Fruit fly (Drosophila melanogaster) whole organism, pupa: ENCODE measurements around the gene Cyp313b1.

ENCODE experiments used
- CG12605 ChIP-seq: fragments of 200-800 bp; sonication (Bioruptor generic); IDR thresholded peaks from 2 replicates; pipeline ENCODE4 v1.3.6; 2022; ENCODE audit warnings: missing biosample characterization, missing genetic modification characterization
- CG4496 ChIP-seq: fragments of 200-800 bp; sonication (Bioruptor generic); IDR thresholded peaks from 3 replicates; pipeline ENCODE4 v1.3.6; 2022; ENCODE audit warnings: missing biosample characterization, missing genetic modification characterization
- EcR ChIP-seq: fragments of 200-800 bp; sonication (Bioruptor generic); optimal IDR thresholded peaks from 3 replicates; lab custom pipeline; 2019; ENCODE audit warnings: missing biosample characterization, missing genetic modification characterization, mild to moderate bottlenecking, moderate library complexity, missing genetic modification reagents
- Snoo ChIP-seq: fragments of 200-800 bp; sonication (Bioruptor generic); optimal IDR thresholded peaks from 3 replicates; lab custom pipeline; 2017; ENCODE audit warnings: missing biosample characterization, mild to moderate bottlenecking, missing genetic modification characterization, inconsistent platforms

dm6 chr3R:8683280-8683679 is 37.8 kb upstream of the Cyp313b1 start:
- TF ChIP-seq CG4496 (GFP tag; lab: Robert Waterston, UW) (no peak), EcR (GFP tag; lab: Kevin White, UChicago) (no peak), Snoo (no peak), CG12605 (GFP tag; lab: Robert Waterston, UW) (no peak)
